Fruit fly (Drosophila melanogaster) whole organism, embryonic: ENCODE measurements around the gene CG8206.

Experiments used
- Ada2b ChIP-seq: fragments of 200-800 bp; sonication (Bioruptor generic); IDR thresholded peaks from 2 replicates; pipeline ENCODE4 v1.3.6; 2022; ENCODE audit warnings: missing biosample characterization, missing genetic modification characterization
- Adf1 ChIP-seq: fragments of 200-800 bp; sonication (Bioruptor generic); IDR thresholded peaks from 2 replicates; pipeline ENCODE4 v1.3.6; 2022; ENCODE audit warnings: missing biosample characterization, missing genetic modification characterization
- CG11085 ChIP-seq: fragments of 200-800 bp; sonication (Bioruptor generic); IDR thresholded peaks from 2 replicates; pipeline ENCODE4 v1.3.6; 2022; ENCODE audit warnings: missing biosample characterization, missing genetic modification characterization
- CG12155 ChIP-seq: fragments of 200-800 bp; sonication (Bioruptor generic); optimal IDR thresholded peaks from 3 replicates; lab custom pipeline; 2016; ENCODE audit warnings: missing biosample characterization, missing genetic modification characterization
- CG12219 ChIP-seq: fragments of 200-800 bp; sonication (Bioruptor generic); optimal IDR thresholded peaks from 3 replicates; lab custom pipeline; 2018; ENCODE audit warnings: missing biosample characterization, mild to moderate bottlenecking, missing genetic modification characterization
- CG12659 ChIP-seq: fragments of 200-800 bp; sonication (Bioruptor generic); optimal IDR thresholded peaks from 3 replicates; lab custom pipeline; 2017; ENCODE audit warnings: mild to moderate bottlenecking, missing biosample characterization, missing genetic modification reagents, missing genetic modification characterization
- CG13624 ChIP-seq: fragments of 200-800 bp; sonication (Bioruptor generic); optimal IDR thresholded peaks from 2 replicates; lab custom pipeline; 2016; ENCODE audit warnings: missing biosample characterization, missing genetic modification characterization
- CG14050 ChIP-seq: fragments of 200-800 bp; sonication (Bioruptor generic); IDR thresholded peaks from 3 replicates; pipeline ENCODE4 v1.3.6; 2022; ENCODE audit warnings: missing biosample characterization, missing genetic modification characterization
- CG14965 ChIP-seq: fragments of 200-800 bp; sonication (Bioruptor generic); optimal IDR thresholded peaks from 2 replicates; lab custom pipeline; 2016; ENCODE audit warnings: missing biosample characterization, missing genetic modification characterization, borderline replicate concordance
- CG15696 ChIP-seq: fragments of 200-800 bp; sonication (Bioruptor generic); optimal IDR thresholded peaks from 2 replicates; lab custom pipeline; 2019; ENCODE audit warnings: missing biosample characterization, mild to moderate bottlenecking, missing genetic modification characterization, moderate library complexity
- CG1647 ChIP-seq: fragments of 200-800 bp; sonication (Bioruptor generic); optimal IDR thresholded peaks from 3 replicates; lab custom pipeline; 2016; ENCODE audit warnings: missing biosample characterization, missing genetic modification characterization
- CG1792 ChIP-seq: fragments of 200-800 bp; sonication (Bioruptor generic); optimal IDR thresholded peaks from 2 replicates; lab custom pipeline; 2016; ENCODE audit warnings: missing biosample characterization, missing genetic modification characterization
- CG1832 ChIP-seq: fragments of 200-800 bp; sonication (Bioruptor generic); optimal IDR thresholded peaks from 2 replicates; lab custom pipeline; 2017; ENCODE audit warnings: missing biosample characterization, mild to moderate bottlenecking, missing genetic modification characterization, inconsistent platforms
- CG2116 ChIP-seq: fragments of 200-800 bp; sonication (Bioruptor generic); optimal IDR thresholded peaks from 3 replicates; lab custom pipeline; 2018; ENCODE audit warnings: missing biosample characterization, mild to moderate bottlenecking, missing genetic modification characterization
- CG2199 ChIP-seq: fragments of 200-800 bp; sonication (Bioruptor generic); IDR thresholded peaks from 3 replicates; pipeline ENCODE4 v1.3.6; 2022; ENCODE audit warnings: missing biosample characterization, missing genetic modification characterization
- CG34376 ChIP-seq: fragments of 200-800 bp; sonication (Bioruptor generic); optimal IDR thresholded peaks from 2 replicates; lab custom pipeline; 2018; ENCODE audit warnings: missing biosample characterization, mild to moderate bottlenecking, missing genetic modification characterization
- CG3847 ChIP-seq: fragments of 200-800 bp; sonication (Bioruptor generic); IDR thresholded peaks from 2 replicates; pipeline ENCODE4 v1.3.6; 2022; ENCODE audit warnings: missing biosample characterization, missing genetic modification characterization
- CG9215 ChIP-seq: fragments of 200-800 bp; sonication (Bioruptor generic); IDR thresholded peaks from 2 replicates; pipeline ENCODE4 v1.3.6; 2022; ENCODE audit warnings: missing biosample characterization, missing genetic modification characterization
- CoRest ChIP-seq: fragments of 200-800 bp; sonication (Bioruptor generic); optimal IDR thresholded peaks from 3 replicates; lab custom pipeline; 2018; ENCODE audit warnings: missing biosample characterization, mild to moderate bottlenecking, missing genetic modification characterization, moderate library complexity
- CrebB ChIP-seq: fragments of 200-800 bp; sonication (Bioruptor generic); optimal IDR thresholded peaks from 3 replicates; lab custom pipeline; 2018; ENCODE audit warnings: missing biosample characterization, mild to moderate bottlenecking, missing genetic modification characterization
- Dip2 ChIP-seq: fragments of 200-800 bp; sonication (Bioruptor generic); IDR thresholded peaks from 2 replicates; pipeline ENCODE4 v1.3.6; 2022; ENCODE audit warnings: missing biosample characterization, missing genetic modification characterization
- Dref ChIP-seq: fragments of 200-800 bp; sonication (Bioruptor generic); IDR thresholded peaks from 2 replicates; pipeline ENCODE4 v1.3.6; 2022; ENCODE audit warnings: missing biosample characterization, missing genetic modification characterization
- Eip74EF ChIP-seq, 2 experiments: fragments of 200-800 bp in 1 of 2; fragments of >200 bp in 1 of 2; sonication (Bioruptor generic) in 1 of 2; optimal IDR thresholded peaks; 2 replicates each; lab custom pipeline; 2017 to 2019; ENCODE audit warnings: missing biosample characterization in 2 of 2, missing genetic modification characterization in 2 of 2, mild to moderate bottlenecking in 1 of 2, moderate library complexity in 1 of 2
- NC2α ChIP-seq: fragments of 200-800 bp; sonication (Bioruptor generic); optimal IDR thresholded peaks from 2 replicates; lab custom pipeline; 2016; ENCODE audit warnings: missing biosample characterization, missing genetic modification characterization
- NfI ChIP-seq: fragments of 200-800 bp; sonication (Bioruptor generic); optimal IDR thresholded peaks from 3 replicates; lab custom pipeline; 2018; ENCODE audit warnings: missing biosample characterization, mild to moderate bottlenecking, missing genetic modification characterization, moderate library complexity
- Sin3A ChIP-seq: fragments of >200 bp; optimal IDR thresholded peaks from 2 replicates; lab custom pipeline; 2018
- Sox100B ChIP-seq: fragments of 200-800 bp; sonication (Bioruptor generic); optimal IDR thresholded peaks from 3 replicates; lab custom pipeline; 2018; ENCODE audit warnings: missing biosample characterization, mild to moderate bottlenecking, missing genetic modification characterization
- Sox102F ChIP-seq: fragments of 200-800 bp; sonication (Bioruptor generic); optimal IDR thresholded peaks from 2 replicates; lab custom pipeline; 2018; ENCODE audit warnings: missing biosample characterization, mild to moderate bottlenecking, missing genetic modification characterization, moderate library complexity
- Stat92E ChIP-seq, 3 experiments: fragments of >200 bp in 2 of 3; fragments of 200-800 bp in 1 of 3; sonication (Bioruptor generic) in 1 of 3; optimal IDR thresholded peaks; 2 replicates each; lab custom pipeline; 2017 to 2019; ENCODE audit warnings: missing biosample characterization in 3 of 3, missing genetic modification characterization in 3 of 3, mild to moderate bottlenecking in 1 of 3, moderate library complexity in 1 of 3
- YL-1 ChIP-seq: fragments of 200-800 bp; sonication (Bioruptor generic); optimal IDR thresholded peaks from 3 replicates; lab custom pipeline; 2017; ENCODE audit warnings: missing biosample characterization, mild to moderate bottlenecking, missing genetic modification characterization
- btn ChIP-seq: fragments of 200-800 bp; sonication (Bioruptor generic); optimal IDR thresholded peaks from 2 replicates; lab custom pipeline; 2016; ENCODE audit warnings: missing biosample characterization, missing genetic modification characterization
- chn ChIP-seq: fragments of 200-800 bp; sonication (Bioruptor generic); optimal IDR thresholded peaks from 2 replicates; lab custom pipeline; 2016; ENCODE audit warnings: missing biosample characterization, missing genetic modification characterization
- crol ChIP-seq: fragments of 200-800 bp; sonication (Bioruptor generic); IDR thresholded peaks from 2 replicates; pipeline ENCODE4 v1.3.6; 2022; ENCODE audit warnings: missing biosample characterization, missing genetic modification characterization
- disco-r ChIP-seq: fragments of 200-800 bp; sonication (Bioruptor generic); optimal IDR thresholded peaks from 2 replicates; lab custom pipeline; 2016; ENCODE audit warnings: missing biosample characterization, missing genetic modification characterization
- dm ChIP-seq: fragments of 200-800 bp; sonication (Bioruptor generic); optimal IDR thresholded peaks from 3 replicates; lab custom pipeline; 2016; ENCODE audit warnings: missing biosample characterization, missing genetic modification characterization
- emc ChIP-seq: fragments of 200-800 bp; sonication (Bioruptor generic); optimal IDR thresholded peaks from 2 replicates; lab custom pipeline; 2016; ENCODE audit warnings: missing biosample characterization, missing genetic modification characterization
- fru ChIP-seq: fragments of >200 bp; optimal IDR thresholded peaks from 2 replicates; lab custom pipeline; 2017
- gce ChIP-seq: fragments of 200-800 bp; sonication (Bioruptor generic); IDR thresholded peaks from 3 replicates; pipeline ENCODE4 v1.3.6; 2022; ENCODE audit warnings: missing biosample characterization, missing genetic modification characterization
- grn ChIP-seq: fragments of 200-800 bp; sonication (Bioruptor generic); optimal IDR thresholded peaks from 3 replicates; lab custom pipeline; 2017; ENCODE audit warnings: missing biosample characterization, missing genetic modification characterization
- gro ChIP-seq: fragments of 200-800 bp; sonication (Bioruptor generic); optimal IDR thresholded peaks from 2 replicates; lab custom pipeline; 2016; ENCODE audit warnings: missing biosample characterization, missing genetic modification characterization
- hkb ChIP-seq, 2 experiments: fragments of 200-800 bp in 1 of 2; fragments of >200 bp in 1 of 2; sonication (Bioruptor generic) in 1 of 2; IDR thresholded peaks in 1 of 2; optimal IDR thresholded peaks in 1 of 2; 2 replicates each; pipeline versions ENCODE4 v1.3.6 to Lab custom; 2017 to 2022; ENCODE audit warnings: missing biosample characterization in 1 of 2, missing genetic modification characterization in 1 of 2
- nerfin-2 ChIP-seq: fragments of 200-800 bp; sonication (Bioruptor generic); IDR thresholded peaks from 2 replicates; pipeline ENCODE4 v1.3.6; 2022; ENCODE audit warnings: missing biosample characterization, missing genetic modification characterization; ENCODE audit not compliant: partially characterized antibody
- onecut ChIP-seq: fragments of 200-800 bp; sonication (Bioruptor generic); IDR thresholded peaks from 2 replicates; pipeline ENCODE4 v1.3.6; 2022; ENCODE audit warnings: missing biosample characterization, missing genetic modification characterization
- pnt ChIP-seq: fragments of 200-800 bp; sonication (Bioruptor generic); optimal IDR thresholded peaks from 3 replicates; lab custom pipeline; 2016; ENCODE audit warnings: missing biosample characterization, missing genetic modification characterization
- psq ChIP-seq: fragments of 200-800 bp; sonication (Bioruptor generic); optimal IDR thresholded peaks from 2 replicates; lab custom pipeline; 2017; ENCODE audit warnings: missing biosample characterization, missing genetic modification characterization
- ranshi ChIP-seq: fragments of 200-800 bp; sonication (Bioruptor generic); IDR thresholded peaks from 2 replicates; pipeline ENCODE4 v1.3.6; 2022; ENCODE audit warnings: missing biosample characterization, missing genetic modification characterization
- salm ChIP-seq: fragments of 200-800 bp; sonication (Bioruptor generic); optimal IDR thresholded peaks from 2 replicates; lab custom pipeline; 2018; ENCODE audit warnings: missing biosample characterization, mild to moderate bottlenecking, missing genetic modification characterization
- sisA ChIP-seq: fragments of 200-800 bp; sonication (Bioruptor generic); IDR thresholded peaks from 2 replicates; pipeline ENCODE4 v1.3.6; 2022; ENCODE audit warnings: missing biosample characterization, missing genetic modification characterization
- slbo ChIP-seq: fragments of 200-800 bp; sonication (Bioruptor generic); IDR thresholded peaks from 2 replicates; pipeline ENCODE4 v1.3.6; 2022; ENCODE audit warnings: missing biosample characterization, missing genetic modification characterization
- so ChIP-seq: fragments of 200-800 bp; sonication (Bioruptor generic); IDR thresholded peaks from 3 replicates; pipeline ENCODE4 v1.3.6; 2022; ENCODE audit warnings: missing biosample characterization, missing genetic modification characterization
- stwl ChIP-seq: fragments of 200-800 bp; sonication (Bioruptor generic); optimal IDR thresholded peaks from 3 replicates; lab custom pipeline; 2018; ENCODE audit warnings: missing biosample characterization, mild to moderate bottlenecking, missing genetic modification characterization, moderate library complexity

Gene CG8206

dm6 chrX:15738890-15739550 lies at the start of gene CG8206, which contains the start of gene CG11679 (continued):
- no peak for TF ChIP-seq slbo
- TF ChIP-seq salm (tag; lab: Kevin White, UChicago) = peak; percentile 5
- no peak for TF ChIP-seq CG11085 (GFP tag; lab: Robert Waterston, UW)
- no peak for TF ChIP-seq crol
- 0 out of 2 replicates have a peak, but pooled peaks have one; percentile 24 for TF ChIP-seq CG3847 (GFP tag; lab: Robert Waterston, UW)
- TF ChIP-seq Sin3A (lab: Kevin White, UChicago) = peak; percentile 60
- TF ChIP-seq CoRest (tag; lab: Kevin White, UChicago) = peak; percentile 59
- TF ChIP-seq CG12659 (GFP tag; lab: Kevin White, UChicago) = peak; percentile 2
- TF ChIP-seq CG14965 (GFP tag; lab: Kevin White, UChicago) = no peak
- peak; percentile 39 for TF ChIP-seq NfI
- TF ChIP-seq pnt = peak; percentile 44
- no peak for TF ChIP-seq psq (GFP tag; lab: Kevin White, UChicago)
- TF ChIP-seq dm (GFP tag; lab: Kevin White, UChicago) = no peak
- TF ChIP-seq stwl (tag; lab: Kevin White, UChicago) = peak; percentile 9
- no peak for TF ChIP-seq emc
- TF ChIP-seq fru (lab: Kevin White, UChicago) = no peak
- TF ChIP-seq Dip2 (GFP tag; lab: Robert Waterston, UW) = no peak
- no peak for TF ChIP-seq CG1792
- no peak for TF ChIP-seq CrebB (tag; lab: Kevin White, UChicago)
- peak; percentile 40 for TF ChIP-seq CG34376
- TF ChIP-seq so (GFP tag; lab: Robert Waterston, UW) = no peak
- TF ChIP-seq Stat92E (GFP tag; optimal IDR thresholded peaks at IDR 0.05; lab: Kevin White, UChicago) = no peak
- TF ChIP-seq CG9215 (GFP tag; lab: Robert Waterston, UW) = peak; percentile 56
- no peak for TF ChIP-seq btn (GFP tag; lab: Kevin White, UChicago)
- TF ChIP-seq CG12155 (GFP tag; lab: Kevin White, UChicago) = no peak
- no peak for TF ChIP-seq disco-r (GFP tag; lab: Kevin White, UChicago)
- no peak for TF ChIP-seq Ada2b (GFP tag; lab: Robert Waterston, UW)
- no peak for TF ChIP-seq Adf1
- peak; percentile 82 for TF ChIP-seq CG2116
- no peak for TF ChIP-seq Sox102F (GFP tag; lab: Kevin White, UChicago)
- no peak for TF ChIP-seq CG14050 (GFP tag; lab: Robert Waterston, UW)
- TF ChIP-seq gce (GFP tag; lab: Robert Waterston, UW) = no peak
- TF ChIP-seq ranshi = peak; percentile 39; the same call in 1 of the 2 replicates
- TF ChIP-seq grn (GFP tag; lab: Kevin White, UChicago) = no peak
- TF ChIP-seq CG2199 (GFP tag; lab: Robert Waterston, UW) = no peak
- peak; percentile 43 for TF ChIP-seq CG13624 (GFP tag; lab: Kevin White, UChicago)
- peak; percentile 42 for TF ChIP-seq YL-1 (GFP tag; lab: Kevin White, UChicago)
- peak; percentile 34 for TF ChIP-seq gro (GFP tag; lab: Kevin White, UChicago)
- TF ChIP-seq Dref = peak; percentile 73
- TF ChIP-seq chn (GFP tag; lab: Kevin White, UChicago) = no peak
- TF ChIP-seq CG15696 (tag; lab: Kevin White, UChicago) = peak; percentile 1
- no peak for TF ChIP-seq nerfin-2 (GFP tag; lab: Robert Waterston, UW)
- no peak for TF ChIP-seq Sox100B (GFP tag; lab: Kevin White, UChicago)
- no peak for TF ChIP-seq CG1647 (GFP tag; lab: Kevin White, UChicago)
- no peak for TF ChIP-seq Eip74EF (GFP tag; optimal IDR thresholded peaks at IDR 0.05; lab: Kevin White, UChicago)
- TF ChIP-seq hkb (optimal IDR thresholded peaks at IDR 0.05; lab: Kevin White, UChicago) = no peak
- TF ChIP-seq hkb (GFP tag; IDR thresholded peaks at IDR 0.05; lab: Robert Waterston, UW) = no peak
- no peak for TF ChIP-seq sisA
- no peak for TF ChIP-seq NC2α (GFP tag; lab: Kevin White, UChicago)
- TF ChIP-seq CG1832 (GFP tag; lab: Kevin White, UChicago) = no peak
- no peak for TF ChIP-seq CG12219 (GFP tag; lab: Kevin White, UChicago)
- TF ChIP-seq onecut (GFP tag; lab: Robert Waterston, UW) = no peak
